Worm (Caenorhabditis elegans) whole organism, late embryonic: Measurements from ENCODE around the gene him-4.

Experiments
- ama-1 ChIP-seq: fragments of 150-350 bp; optimal IDR thresholded peaks from 2 replicates; lab custom pipeline; 2014
- ceh-45 ChIP-seq: fragments of 200-800 bp; sonication (Bioruptor generic); IDR thresholded peaks from 2 replicates; pipeline ENCODE4 v1.3.6; 2022; ENCODE audit warnings: missing genetic modification reagents, missing genetic modification characterization, missing compliant biosample characterization
- fkh-10 ChIP-seq: fragments of 150-350 bp; optimal IDR thresholded peaks from 2 replicates; lab custom pipeline; 2014; ENCODE audit warnings: missing biosample characterization, missing genetic modification reagents, missing genetic modification characterization
- unc-55 ChIP-seq: sonication (generic microtip); optimal IDR thresholded peaks from 2 replicates; lab custom pipeline; 2017; ENCODE audit warnings: missing biosample characterization, missing genetic modification reagents, missing genetic modification characterization
- zip-5 ChIP-seq: sonication (generic microtip); optimal IDR thresholded peaks from 2 replicates; lab custom pipeline; 2016; ENCODE audit warnings: missing genetic modification characterization, missing compliant biosample characterization

- TF ChIP-seq fkh-10 (GFP tag; lab: Kevin White, UChicago) (no peak), unc-55 (GFP tag; lab: Kevin White, UChicago) (no peak), ama-1 (lab: Kevin White, UChicago) (no peak), ceh-45 (GFP tag; lab: Robert Waterston, UW) (no peak), zip-5 (tag; lab: Kevin White, UChicago) (no peak)
Observed at ce11 chrX:9705257-9706035, 11.9 kb upstream of the him-4 start.
